Worm (Caenorhabditis elegans): ENCODE data around the gene str-171.

str-171 gene

ce11 chrV:15094749-15095148 is 37.6 kb downstream of the str-171 start, which contains the start of gene srx-78:
Gene srx-78, plus strand, starts transcription at chrV:15095049.
- TF ChIP-seq ceh-91 (GFP tag; IDR thresholded peaks at IDR 0.05) (no peak), F57A8.1 (GFP tag; optimal IDR thresholded peaks at IDR 0.05) (no peak), mcd-1 (GFP tag; IDR thresholded peaks at IDR 0.05) (no peak), Y56A3A.18 (GFP tag; IDR thresholded peaks at IDR 0.05) (no peak), B0035.1 (tag; optimal IDR thresholded peaks at IDR 0.05) (no peak), lin-26 (GFP tag; IDR thresholded peaks at IDR 0.05) (no peak), ztf-18 (tag; optimal IDR thresholded peaks at IDR 0.05) (no peak), nhr-179 (tag; optimal IDR thresholded peaks at IDR 0.05) (no peak), snpc-1.1 (tag; optimal IDR thresholded peaks at IDR 0.05; ENCODE audit: insufficient read depth) (no peak), zim-3 (tag; optimal IDR thresholded peaks at IDR 0.05) (no peak), ceh-58 (GFP tag; IDR thresholded peaks at IDR 0.05) (no peak), lir-1 (GFP tag; conservative IDR thresholded peaks at IDR 0.05) (no peak)

- no peak for TF ChIP-seq fkh-3 (tag; optimal IDR thresholded peaks at IDR 0.05)
- no peak for TF ChIP-seq F23B12.7 (tag; optimal IDR thresholded peaks at IDR 0.05; ENCODE audit: insufficient read depth)
Measured at ce11 chrV:15092666-15093065, 39.7 kb downstream of the str-171 start, which contains the start of gene txt-12. Gene txt-12, plus strand, starts transcription at chrV:15092966.

ce11 chrV:15090457-15090856 is 41.9 kb downstream of the str-171 start, which contains the start of gene C01G10.17:
Gene C01G10.17, plus strand, starts transcription at chrV:15090757.
- TF ChIP-seq nfyb-1 (GFP tag; IDR thresholded peaks at IDR 0.05) (no peak), unc-62 (GFP tag; optimal IDR thresholded peaks at IDR 0.05) (no peak), somi-1 (GFP tag; optimal IDR thresholded peaks at IDR 0.05) (no peak), dox-1 (GFP tag; IDR thresholded peaks at IDR 0.05) (no peak), C06A6.2 (GFP tag; conservative IDR thresholded peaks at IDR 0.05) (no peak), sdz-38 (tag; optimal IDR thresholded peaks at IDR 0.05) (no peak), lir-1 (GFP tag; conservative IDR thresholded peaks at IDR 0.05) (no peak), ztf-18 (tag; optimal IDR thresholded peaks at IDR 0.05) (no peak), ztf-28 (GFP tag; IDR thresholded peaks at IDR 0.05) (no peak), ztf-6 (GFP tag; IDR thresholded peaks at IDR 0.05) (no peak), F37B4.10 (GFP tag; IDR thresholded peaks at IDR 0.05) (no peak), nhr-179 (tag; optimal IDR thresholded peaks at IDR 0.05) (no peak)

- TF ChIP-seq tbp1 (GFP tag; optimal IDR thresholded peaks at IDR 0.05) = no peak
- TF ChIP-seq F52B5.7 (tag; optimal IDR thresholded peaks at IDR 0.05) = no peak
- no peak for TF ChIP-seq cebp-1 (GFP tag; IDR thresholded peaks at IDR 0.05)
- TF ChIP-seq cebp-1 (tag; optimal IDR thresholded peaks at IDR 0.05) = no peak
- no peak for TF ChIP-seq nhr-27 (tag; optimal IDR thresholded peaks at IDR 0.05)
- no peak for TF ChIP-seq ztf-28 (GFP tag; IDR thresholded peaks at IDR 0.05)
- TF ChIP-seq K12H6.12 (tag; optimal IDR thresholded peaks at IDR 0.05) = no peak
- TF ChIP-seq egl-44 (GFP tag; IDR thresholded peaks at IDR 0.05) = no peak
- no peak for TF ChIP-seq unc-62 (GFP tag; optimal IDR thresholded peaks at IDR 0.05)
- no peak for TF ChIP-seq F55B11.4 (tag; optimal IDR thresholded peaks at IDR 0.05; ENCODE audit: borderline replicate concordance, insufficient read depth)
- no peak for TF ChIP-seq madf-10 (tag; optimal IDR thresholded peaks at IDR 0.05)
- no peak for TF ChIP-seq pbrm-1 (GFP tag; IDR thresholded peaks at IDR 0.05)
- TF ChIP-seq B0261.1 (tag; optimal IDR thresholded peaks at IDR 0.05) = no peak
- no peak for TF ChIP-seq mes-4 (tag; optimal IDR thresholded peaks at IDR 0.05)
- no peak for TF ChIP-seq F22D6.2 (tag; optimal IDR thresholded peaks at IDR 0.05)
- no peak for TF ChIP-seq sptf-2 (GFP tag; optimal IDR thresholded peaks at IDR 0.05)
- TF ChIP-seq gei-17 (GFP tag; optimal IDR thresholded peaks at IDR 0.05) = no peak
- TF ChIP-seq sea-2 (GFP tag; IDR thresholded peaks at IDR 0.05) = no peak
- no peak for TF ChIP-seq hlh-26 (GFP tag; conservative IDR thresholded peaks at IDR 0.05)
- TF ChIP-seq chd-7 (tag; optimal IDR thresholded peaks at IDR 0.05) = no peak
Measured at ce11 chrV:15089438-15089837, 42.9 kb downstream of the str-171 start, which contains the start of the genes C01G10.5 and C01G10.4. Gene C01G10.5, minus strand, starts transcription at chrV:15089538. Gene C01G10.4, plus strand, starts transcription at chrV:15089740.

All from whole organism, young adult.